Worm (Caenorhabditis elegans) whole organism, young adult: Measurements from ENCODE around the gene let-99.

ENCODE experiments used
- B0336.3 ChIP-seq: fragments of 200-800 bp; sonication (Bioruptor generic); IDR thresholded peaks from 2 replicates; pipeline ENCODE4 v1.3.6; 2022; ENCODE audit warnings: missing genetic modification characterization, missing compliant biosample characterization
- F22D6.2 ChIP-seq: sonication (generic microtip); optimal IDR thresholded peaks from 2 replicates; lab custom pipeline; 2016; ENCODE audit warnings: mild to moderate bottlenecking, missing genetic modification characterization, missing compliant biosample characterization
- F37B4.10 ChIP-seq: fragments of 200-800 bp; sonication (Bioruptor generic); IDR thresholded peaks from 2 replicates; pipeline ENCODE4 v1.3.6; 2022; ENCODE audit warnings: missing genetic modification characterization, missing compliant biosample characterization
- F39B2.1 ChIP-seq: fragments of 200-800 bp; sonication (Bioruptor generic); IDR thresholded peaks from 2 replicates; pipeline ENCODE4 v1.3.6; 2022; ENCODE audit warnings: missing genetic modification reagents, missing genetic modification characterization, missing compliant biosample characterization
- F57A8.1 ChIP-seq: fragments of 200-800 bp; sonication (Bioruptor generic); optimal IDR thresholded peaks from 2 replicates; lab custom pipeline; 2018; ENCODE audit warnings: mild to moderate bottlenecking, missing genetic modification characterization, moderate library complexity, missing compliant biosample characterization
- T26A5.8 ChIP-seq: sonication (generic microtip); optimal IDR thresholded peaks from 2 replicates; lab custom pipeline; 2016; ENCODE audit warnings: missing genetic modification characterization, missing compliant biosample characterization
- Y56A3A.18 ChIP-seq: fragments of 200-800 bp; sonication (Bioruptor generic); IDR thresholded peaks from 2 replicates; pipeline ENCODE4 v1.3.6; 2022; ENCODE audit warnings: missing genetic modification reagents, missing genetic modification characterization, missing compliant biosample characterization
- Y79H2A.3 ChIP-seq: fragments of 200-800 bp; sonication (Bioruptor generic); conservative IDR thresholded peaks from 2 replicates; pipeline ENCODE4 v1.3.6; 2022; ENCODE audit warnings: missing genetic modification reagents, missing genetic modification characterization, missing compliant biosample characterization
- Y95B8A.8 ChIP-seq: fragments of 200-800 bp; sonication (Bioruptor generic); IDR thresholded peaks from 2 replicates; pipeline ENCODE4 v1.3.6; 2022; ENCODE audit warnings: missing genetic modification reagents, missing genetic modification characterization, missing compliant biosample characterization
- bed-2 ChIP-seq: fragments of 200-800 bp; sonication (Bioruptor generic); IDR thresholded peaks from 2 replicates; pipeline ENCODE4 v1.3.6; 2022; ENCODE audit warnings: missing genetic modification reagents, missing genetic modification characterization, missing compliant biosample characterization
- ceh-100 ChIP-seq: fragments of 200-800 bp; sonication (Bioruptor generic); IDR thresholded peaks from 2 replicates; pipeline ENCODE4 v1.3.6; 2022; ENCODE audit warnings: missing genetic modification reagents, missing genetic modification characterization, missing compliant biosample characterization
- die-1 ChIP-seq: sonication (generic microtip); optimal IDR thresholded peaks from 2 replicates; lab custom pipeline; 2016; ENCODE audit warnings: missing genotype, mild to moderate bottlenecking, missing genetic modification characterization, missing compliant biosample characterization
- egrh-3 ChIP-seq: fragments of 200-800 bp; sonication (Bioruptor generic); IDR thresholded peaks from 2 replicates; pipeline ENCODE4 v1.3.6; 2022; ENCODE audit warnings: missing genetic modification reagents, missing genetic modification characterization, missing compliant biosample characterization
- ekl-4 ChIP-seq: fragments of 200-800 bp; sonication (Bioruptor generic); IDR thresholded peaks from 2 replicates; pipeline ENCODE4 v1.3.6; 2022; ENCODE audit warnings: missing genetic modification reagents, missing genetic modification characterization, missing compliant biosample characterization
- hlh-12 ChIP-seq: sonication (generic microtip); optimal IDR thresholded peaks from 2 replicates; lab custom pipeline; 2016; ENCODE audit warnings: missing genetic modification characterization, missing compliant biosample characterization
- lag-1 ChIP-seq: fragments of 200-800 bp; sonication (Bioruptor generic); IDR thresholded peaks from 2 replicates; pipeline ENCODE4 v1.3.6; 2022; ENCODE audit warnings: missing genetic modification reagents, missing genetic modification characterization, missing compliant biosample characterization
- let-526 ChIP-seq: fragments of 200-800 bp; sonication (Bioruptor generic); IDR thresholded peaks from 2 replicates; pipeline ENCODE4 v1.3.6; 2022; ENCODE audit warnings: missing genetic modification reagents, missing genetic modification characterization, missing compliant biosample characterization
- lin-54 ChIP-seq: fragments of 200-800 bp; sonication (Bioruptor generic); optimal IDR thresholded peaks from 2 replicates; lab custom pipeline; 2018; ENCODE audit warnings: mild to moderate bottlenecking, missing genetic modification characterization, missing compliant biosample characterization
- madf-10 ChIP-seq: sonication (generic microtip); optimal IDR thresholded peaks from 2 replicates; lab custom pipeline; 2016; ENCODE audit warnings: mild to moderate bottlenecking, missing genetic modification characterization, missing compliant biosample characterization
- mcd-1 ChIP-seq: fragments of 200-800 bp; sonication (Bioruptor generic); IDR thresholded peaks from 2 replicates; pipeline ENCODE4 v1.3.6; 2022; ENCODE audit warnings: missing genetic modification reagents, missing genetic modification characterization, missing compliant biosample characterization
- mxl-1 ChIP-seq: sonication (generic microtip); optimal IDR thresholded peaks from 2 replicates; lab custom pipeline; 2016; ENCODE audit warnings: missing genetic modification characterization, missing compliant biosample characterization
- nfya-2 ChIP-seq: fragments of 200-800 bp; sonication (Bioruptor generic); IDR thresholded peaks from 2 replicates; pipeline ENCODE4 v1.3.6; 2022; ENCODE audit warnings: missing genetic modification reagents, missing genetic modification characterization, missing compliant biosample characterization
- nfyb-1 ChIP-seq: fragments of 200-800 bp; sonication (Bioruptor generic); IDR thresholded peaks from 2 replicates; pipeline ENCODE4 v1.3.6; 2022; ENCODE audit warnings: missing genetic modification reagents, missing genetic modification characterization, missing compliant biosample characterization
- nhr-120 ChIP-seq: fragments of 200-800 bp; sonication (Bioruptor generic); IDR thresholded peaks from 2 replicates; pipeline ENCODE4 v1.3.6; 2022; ENCODE audit warnings: missing genetic modification characterization, missing compliant biosample characterization
- nhr-179 ChIP-seq: sonication (generic microtip); optimal IDR thresholded peaks from 2 replicates; lab custom pipeline; 2016; ENCODE audit warnings: mild to moderate bottlenecking, missing genetic modification characterization, missing compliant biosample characterization
- nhr-27 ChIP-seq: fragments of 200-800 bp; sonication (Bioruptor generic); optimal IDR thresholded peaks from 2 replicates; lab custom pipeline; 2018; ENCODE audit warnings: mild to moderate bottlenecking, missing genetic modification characterization, moderate library complexity, missing compliant biosample characterization
- nhr-90 ChIP-seq: sonication (generic microtip); optimal IDR thresholded peaks from 2 replicates; lab custom pipeline; 2016; ENCODE audit warnings: missing genotype, mild to moderate bottlenecking, missing genetic modification characterization, missing compliant biosample characterization
- sdz-38 ChIP-seq: sonication (generic microtip); optimal IDR thresholded peaks from 2 replicates; lab custom pipeline; 2016; ENCODE audit warnings: missing genotype, missing genetic modification characterization, missing compliant biosample characterization
- sea-2 ChIP-seq: fragments of 200-800 bp; sonication (Bioruptor generic); IDR thresholded peaks from 2 replicates; pipeline ENCODE4 v1.3.6; 2022; ENCODE audit warnings: missing genetic modification characterization, missing compliant biosample characterization
- snpc-1.3 ChIP-seq: sonication (generic microtip); optimal IDR thresholded peaks from 2 replicates; lab custom pipeline; 2017; ENCODE audit warnings: missing genetic modification characterization, mild to moderate bottlenecking, missing compliant biosample characterization, antibody characterized with exemption, moderate library complexity, missing genotype, missing genetic modification reagents; ENCODE audit not compliant: insufficient read depth
- sptf-2 ChIP-seq: fragments of 200-800 bp; sonication (Bioruptor generic); optimal IDR thresholded peaks from 2 replicates; lab custom pipeline; 2018; ENCODE audit warnings: mild to moderate bottlenecking, missing genetic modification characterization, missing compliant biosample characterization
- zim-3 ChIP-seq: sonication (generic microtip); optimal IDR thresholded peaks from 2 replicates; lab custom pipeline; 2017; ENCODE audit warnings: mild to moderate bottlenecking, missing genetic modification characterization, moderate library complexity, missing compliant biosample characterization
- ztf-22 ChIP-seq: fragments of 200-800 bp; sonication (Bioruptor generic); optimal IDR thresholded peaks from 2 replicates; lab custom pipeline; 2018; ENCODE audit warnings: mild to moderate bottlenecking, missing genetic modification characterization, moderate library complexity, missing compliant biosample characterization
- ztf-25 ChIP-seq: fragments of 200-800 bp; sonication (Bioruptor generic); IDR thresholded peaks from 2 replicates; pipeline ENCODE4 v1.3.6; 2022; ENCODE audit warnings: missing genetic modification reagents, missing genetic modification characterization, missing compliant biosample characterization

let-99 gene

ce11 chrIV:12537694-12538093 is 29.9 kb upstream of the let-99 start:
- TF ChIP-seq ztf-25 (GFP tag; lab: Robert Waterston, UW) (no peak), F39B2.1 (GFP tag; lab: Robert Waterston, UW) (no peak)
- TF ChIP-seq, all 124 proteins: peak for 0

- no peak for TF ChIP-seq sdz-38 (tag; lab: Kevin White, UChicago)
- no peak for TF ChIP-seq ztf-22 (GFP tag; lab: Kevin White, UChicago)
- TF ChIP-seq mxl-1 (tag; lab: Kevin White, UChicago), result no peak
- TF ChIP-seq madf-10 (tag; lab: Kevin White, UChicago), result no peak
- no peak for TF ChIP-seq nfya-2
- TF ChIP-seq F22D6.2 (tag; lab: Kevin White, UChicago), result no peak
- no peak for TF ChIP-seq zim-3 (tag; lab: Kevin White, UChicago)
- no peak for TF ChIP-seq nhr-179
- no peak for TF ChIP-seq nhr-90 (tag; lab: Kevin White, UChicago)
- no peak for TF ChIP-seq snpc-1.3
- no peak for TF ChIP-seq sptf-2 (GFP tag; lab: Kevin White, UChicago)
- no peak for TF ChIP-seq nhr-120 (GFP tag; lab: Robert Waterston, UW)
- no peak for TF ChIP-seq nfyb-1 (GFP tag; lab: Robert Waterston, UW)
- no peak for TF ChIP-seq hlh-12
- TF ChIP-seq T26A5.8, result no peak
- TF ChIP-seq nhr-27, result no peak
Observed at ce11 chrIV:12540242-12540641, 27.4 kb upstream of the let-99 start.

- TF ChIP-seq nfya-2 (no peak), egrh-3 (GFP tag; lab: Robert Waterston, UW) (peak; percentile 23; the same call in 1 of the 2 replicates), lin-54 (GFP tag; lab: Kevin White, UChicago) (no peak), B0336.3 (GFP tag; lab: Robert Waterston, UW) (no peak), ceh-100 (GFP tag; lab: Robert Waterston, UW) (no peak)
Observed at ce11 chrIV:12542011-12542410, 25.6 kb upstream of the let-99 start, which contains the start of gene ham-1. Gene ham-1 (plus strand): TSS chrIV:12542183.

- TF ChIP-seq bed-2 (GFP tag; lab: Robert Waterston, UW), result no peak
- no peak for TF ChIP-seq Y56A3A.18 (GFP tag; lab: Robert Waterston, UW)
- no peak for TF ChIP-seq mcd-1 (GFP tag; lab: Robert Waterston, UW)
- TF ChIP-seq lag-1 (GFP tag; lab: Robert Waterston, UW), result no peak
- TF ChIP-seq sea-2 (GFP tag; lab: Robert Waterston, UW), result no peak
- no peak for TF ChIP-seq F37B4.10
- TF ChIP-seq egrh-3 (GFP tag; lab: Robert Waterston, UW), result no peak
- no peak for TF ChIP-seq ztf-25 (GFP tag; lab: Robert Waterston, UW)
- no peak for TF ChIP-seq let-526 (GFP tag; lab: Robert Waterston, UW)
- no peak for TF ChIP-seq ekl-4 (GFP tag; lab: Robert Waterston, UW)
- no peak for TF ChIP-seq die-1 (tag; lab: Kevin White, UChicago)
- no peak for TF ChIP-seq Y79H2A.3
- no peak for TF ChIP-seq mxl-1 (tag; lab: Kevin White, UChicago)
- no peak for TF ChIP-seq hlh-12
- no peak for TF ChIP-seq F57A8.1 (GFP tag; lab: Kevin White, UChicago)
- no peak for TF ChIP-seq T26A5.8
- no peak for TF ChIP-seq Y95B8A.8 (GFP tag; lab: Robert Waterston, UW)
- TF ChIP-seq, all 124 proteins: peak for 0
Observed at ce11 chrIV:12544624-12545023, 23.0 kb upstream of the let-99 start.
